Worm (Caenorhabditis elegans) whole organism, L2 larva: ENCODE data around the gene srlf-30.

ENCODE experiments used
- nhr-21 ChIP-seq: fragments of 150-350 bp; optimal IDR thresholded peaks from 2 replicates; lab custom pipeline; 2014; ENCODE audit warnings: missing biosample characterization, missing genetic modification characterization
- nhr-25 ChIP-seq: fragments of 150-350 bp; sonication (generic microtip); optimal IDR thresholded peaks from 3 replicates; lab custom pipeline; 2014; ENCODE audit warnings: missing biosample characterization, missing genetic modification characterization

DNA sequence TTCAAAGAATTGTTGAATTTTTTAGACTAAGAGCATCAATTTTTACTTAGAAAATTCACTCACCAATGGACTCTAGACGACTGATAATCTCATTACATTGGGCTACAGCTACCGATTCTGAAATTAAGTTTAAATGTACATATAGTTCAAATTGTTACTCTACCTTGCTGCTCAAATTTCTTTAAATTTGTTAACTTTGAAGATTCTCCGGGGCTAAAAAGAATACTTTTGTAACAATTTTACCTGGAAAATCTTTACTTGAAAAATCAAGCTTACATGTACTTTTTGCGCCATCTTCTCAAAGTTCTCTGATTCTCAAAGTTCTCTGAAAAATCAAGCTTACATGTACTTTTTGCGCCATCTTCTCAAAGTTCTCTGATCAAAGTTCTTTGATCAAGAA lies 20.6 kb upstream of the srlf-30 start, which contains the start of gene sdz-13:
- TF ChIP-seq nhr-25 (tag; lab: Kevin White, UChicago) (no peak), nhr-21 (no peak)
